Fruit fly (Drosophila melanogaster) whole organism, embryonic: ENCODE measurements around the gene Fibp.
A peak's percentile ranks its signal among the peaks of the same experiment; 100 is the strongest.

Experiments used
- CG10209 ChIP-seq: fragments of 200-800 bp; sonication (Bioruptor generic); optimal IDR thresholded peaks from 3 replicates; lab custom pipeline; 2017; ENCODE audit warnings: missing biosample characterization, mild to moderate bottlenecking, missing genetic modification characterization, missing genetic modification reagents
- CG12391 ChIP-seq: fragments of 200-800 bp; sonication (Bioruptor generic); optimal IDR thresholded peaks from 3 replicates; lab custom pipeline; 2018; ENCODE audit warnings: missing biosample characterization, mild to moderate bottlenecking, missing genetic modification characterization, moderate library complexity
- CG12769 ChIP-seq: fragments of 200-800 bp; sonication (Bioruptor generic); optimal IDR thresholded peaks from 2 replicates; lab custom pipeline; 2019; ENCODE audit warnings: missing biosample characterization, mild to moderate bottlenecking, missing genetic modification characterization, moderate library complexity
- CG13123 ChIP-seq: fragments of 200-800 bp; sonication (Bioruptor generic); optimal IDR thresholded peaks from 2 replicates; lab custom pipeline; 2016; ENCODE audit warnings: missing biosample characterization, missing genetic modification characterization
- CG14050 ChIP-seq: fragments of 200-800 bp; sonication (Bioruptor generic); IDR thresholded peaks from 3 replicates; pipeline ENCODE4 v1.3.6; 2022; ENCODE audit warnings: missing biosample characterization, missing genetic modification characterization
- CG15073 ChIP-seq: fragments of 200-800 bp; sonication (Bioruptor generic); optimal IDR thresholded peaks from 2 replicates; lab custom pipeline; 2016; ENCODE audit warnings: missing biosample characterization, missing genetic modification characterization
- CG1529 ChIP-seq: fragments of 200-800 bp; sonication (Bioruptor generic); optimal IDR thresholded peaks from 3 replicates; lab custom pipeline; 2018; ENCODE audit warnings: missing biosample characterization, missing genetic modification characterization
- CG15479 ChIP-seq: fragments of 200-800 bp; sonication (Bioruptor generic); optimal IDR thresholded peaks from 3 replicates; lab custom pipeline; 2019; ENCODE audit warnings: missing biosample characterization, mild to moderate bottlenecking, missing genetic modification characterization, moderate library complexity
- CG17829 ChIP-seq: fragments of 200-800 bp; optimal IDR thresholded peaks from 2 replicates; lab custom pipeline; 2019; ENCODE audit warnings: missing biosample characterization, mild to moderate bottlenecking, missing genetic modification characterization, moderate library complexity
- CG2120 ChIP-seq: fragments of 200-800 bp; sonication (Bioruptor generic); optimal IDR thresholded peaks from 3 replicates; lab custom pipeline; 2016; ENCODE audit warnings: missing biosample characterization, missing genetic modification characterization
- CG4282 ChIP-seq: fragments of 200-800 bp; sonication (Bioruptor generic); optimal IDR thresholded peaks from 2 replicates; lab custom pipeline; 2016; ENCODE audit warnings: missing biosample characterization, missing genetic modification characterization
- CG7556 ChIP-seq: fragments of 200-800 bp; sonication (Bioruptor generic); optimal IDR thresholded peaks from 2 replicates; lab custom pipeline; 2017; ENCODE audit warnings: missing biosample characterization, mild to moderate bottlenecking, missing genetic modification characterization
- CG9437 ChIP-seq: fragments of 200-800 bp; sonication (Bioruptor generic); optimal IDR thresholded peaks from 2 replicates; lab custom pipeline; 2018; ENCODE audit warnings: missing biosample characterization, mild to moderate bottlenecking, missing genetic modification characterization
- CG9817 ChIP-seq: fragments of 200-800 bp; sonication (Bioruptor generic); optimal IDR thresholded peaks from 2 replicates; lab custom pipeline; 2018; ENCODE audit warnings: missing biosample characterization, mild to moderate bottlenecking, missing genetic modification characterization, moderate library complexity
- CG9932 ChIP-seq: fragments of 200-800 bp; sonication (Bioruptor generic); IDR thresholded peaks from 2 replicates; pipeline ENCODE4 v1.3.6; 2022; ENCODE audit warnings: missing biosample characterization, missing genetic modification characterization
- CoRest ChIP-seq: fragments of 200-800 bp; sonication (Bioruptor generic); optimal IDR thresholded peaks from 3 replicates; lab custom pipeline; 2018; ENCODE audit warnings: missing biosample characterization, mild to moderate bottlenecking, missing genetic modification characterization, moderate library complexity
- D ChIP-seq, 2 experiments: fragments of 200-800 bp in 1 of 2; fragments of >200 bp in 1 of 2; sonication (Bioruptor generic) in 1 of 2; optimal IDR thresholded peaks; 2 replicates in 1 of 2; 3 replicates in 1 of 2; lab custom pipeline; 2017; ENCODE audit warnings: mild to moderate bottlenecking in 1 of 2, missing biosample characterization in 1 of 2, missing genetic modification characterization in 1 of 2, missing genetic modification reagents in 1 of 2
- Dek ChIP-seq: fragments of 200-800 bp; sonication (Bioruptor generic); optimal IDR thresholded peaks from 3 replicates; lab custom pipeline; 2019; ENCODE audit warnings: missing biosample characterization, mild to moderate bottlenecking, missing genetic modification characterization, moderate library complexity
- Dfd ChIP-seq, 2 experiments: fragments of >200 bp; optimal IDR thresholded peaks; 2 replicates each; lab custom pipeline; 2017; ENCODE audit warnings: missing biosample characterization in 2 of 2, missing genetic modification characterization in 2 of 2
- Dll ChIP-seq: fragments of 200-800 bp; sonication (Bioruptor generic); IDR thresholded peaks from 4 replicates; pipeline ENCODE4 v1.3.6; 2022; ENCODE audit warnings: missing biosample characterization, missing genetic modification characterization; ENCODE audit not compliant: partially characterized antibody
- Eip74EF ChIP-seq, 2 experiments: fragments of 200-800 bp in 1 of 2; fragments of >200 bp in 1 of 2; sonication (Bioruptor generic) in 1 of 2; optimal IDR thresholded peaks; 2 replicates each; lab custom pipeline; 2017 to 2019; ENCODE audit warnings: missing biosample characterization in 2 of 2, missing genetic modification characterization in 2 of 2, mild to moderate bottlenecking in 1 of 2, moderate library complexity in 1 of 2
- GATAe ChIP-seq: fragments of 200-800 bp; sonication (Bioruptor generic); conservative IDR thresholded peaks from 2 replicates; pipeline ENCODE4 v1.3.6; 2022; ENCODE audit warnings: missing biosample characterization, missing genetic modification characterization
- HHEX ChIP-seq: fragments of 200-800 bp; sonication (Bioruptor generic); optimal IDR thresholded peaks from 3 replicates; lab custom pipeline; 2017; ENCODE audit warnings: missing biosample characterization, mild to moderate bottlenecking, missing genetic modification characterization, missing genetic modification reagents
- Hey ChIP-seq: fragments of 200-800 bp; sonication (Bioruptor generic); optimal IDR thresholded peaks from 3 replicates; lab custom pipeline; 2018; ENCODE audit warnings: missing biosample characterization, mild to moderate bottlenecking, missing genetic modification characterization
- Jarid2 ChIP-seq: fragments of 200-800 bp; sonication (Bioruptor generic); optimal IDR thresholded peaks from 3 replicates; lab custom pipeline; 2017; ENCODE audit warnings: mild to moderate bottlenecking, missing biosample characterization, missing genetic modification reagents, missing genetic modification characterization
- MESR4 ChIP-seq: fragments of 200-800 bp; sonication (Bioruptor generic); optimal IDR thresholded peaks from 2 replicates; lab custom pipeline; 2018; ENCODE audit warnings: missing biosample characterization, mild to moderate bottlenecking, missing genetic modification characterization, moderate library complexity
- Myb ChIP-seq: fragments of 200-800 bp; sonication (Bioruptor generic); optimal IDR thresholded peaks from 2 replicates; lab custom pipeline; 2016; ENCODE audit warnings: missing biosample characterization, missing genetic modification characterization
- NfI ChIP-seq: fragments of 200-800 bp; sonication (Bioruptor generic); optimal IDR thresholded peaks from 3 replicates; lab custom pipeline; 2018; ENCODE audit warnings: missing biosample characterization, mild to moderate bottlenecking, missing genetic modification characterization, moderate library complexity
- Sry-δ ChIP-seq: fragments of 200-800 bp; sonication (Bioruptor generic); optimal IDR thresholded peaks from 2 replicates; lab custom pipeline; 2016; ENCODE audit warnings: missing biosample characterization, missing genetic modification characterization
- TFAM ChIP-seq: fragments of 200-800 bp; sonication (Bioruptor generic); optimal IDR thresholded peaks from 2 replicates; lab custom pipeline; 2017; ENCODE audit warnings: missing biosample characterization, missing genetic modification characterization, inconsistent platforms
- YL-1 ChIP-seq: fragments of 200-800 bp; sonication (Bioruptor generic); optimal IDR thresholded peaks from 3 replicates; lab custom pipeline; 2017; ENCODE audit warnings: missing biosample characterization, mild to moderate bottlenecking, missing genetic modification characterization
- aop ChIP-seq: fragments of 200-800 bp; sonication (Bioruptor generic); IDR thresholded peaks from 2 replicates; pipeline ENCODE4 v1.3.6; 2022; ENCODE audit warnings: missing biosample characterization, missing genetic modification characterization
- cad ChIP-seq: fragments of >200 bp; optimal IDR thresholded peaks from 2 replicates; lab custom pipeline; 2017; ENCODE audit warnings: missing biosample characterization, missing genetic modification characterization
- cg ChIP-seq: fragments of 200-800 bp; sonication (Bioruptor generic); optimal IDR thresholded peaks from 3 replicates; lab custom pipeline; 2019; ENCODE audit warnings: missing biosample characterization, mild to moderate bottlenecking, missing genetic modification characterization, moderate library complexity
- corto ChIP-seq: fragments of 200-800 bp; sonication (Bioruptor generic); optimal IDR thresholded peaks from 2 replicates; lab custom pipeline; 2016; ENCODE audit warnings: missing biosample characterization, mild to moderate bottlenecking, missing genetic modification characterization, moderate library complexity
- disco-r ChIP-seq: fragments of 200-800 bp; sonication (Bioruptor generic); optimal IDR thresholded peaks from 2 replicates; lab custom pipeline; 2016; ENCODE audit warnings: missing biosample characterization, missing genetic modification characterization
- ftz-f1 ChIP-seq: fragments of 200-800 bp; sonication (Bioruptor generic); optimal IDR thresholded peaks from 2 replicates; lab custom pipeline; 2016; ENCODE audit warnings: missing biosample characterization, missing genetic modification characterization
- gem ChIP-seq: fragments of 200-800 bp; sonication (Bioruptor generic); optimal IDR thresholded peaks from 2 replicates; lab custom pipeline; 2019; ENCODE audit warnings: missing biosample characterization, mild to moderate bottlenecking, missing genetic modification characterization, moderate library complexity
- inv ChIP-seq: fragments of 200-800 bp; sonication (Bioruptor generic); IDR thresholded peaks from 2 replicates; pipeline ENCODE4 v1.3.6; 2022; ENCODE audit warnings: missing biosample characterization, missing genetic modification characterization; ENCODE audit not compliant: partially characterized antibody
- kni ChIP-seq: fragments of 200-800 bp; sonication (Bioruptor generic); optimal IDR thresholded peaks from 3 replicates; lab custom pipeline; 2017; ENCODE audit warnings: mild to moderate bottlenecking, missing biosample characterization, missing genetic modification reagents, missing genetic modification characterization
- pan ChIP-seq, 4 experiments: fragments of >200 bp in 3 of 4; fragments of 200-800 bp in 1 of 4; sonication (Bioruptor generic) in 1 of 4; optimal IDR thresholded peaks in 3 of 4; IDR thresholded peaks in 1 of 4; 2 replicates each; pipeline versions ENCODE4 v1.3.6 to Lab custom; 2017 to 2022; ENCODE audit warnings: missing biosample characterization in 2 of 4, missing genetic modification characterization in 2 of 4, mixed read lengths in 1 of 4
- prd ChIP-seq, 3 experiments: fragments of >200 bp in 2 of 3; fragments of 200-800 bp in 1 of 3; sonication (Bioruptor generic) in 1 of 3; optimal IDR thresholded peaks in 2 of 3; IDR thresholded peaks in 1 of 3; 2 replicates in 2 of 3; 3 replicates in 1 of 3; pipeline versions ENCODE4 v1.3.6 to Lab custom; 2017 to 2022; ENCODE audit warnings: missing biosample characterization in 1 of 3, missing genetic modification characterization in 1 of 3
- sim ChIP-seq: fragments of 200-800 bp; sonication (Bioruptor generic); IDR thresholded peaks from 2 replicates; pipeline ENCODE4 v1.3.6; 2022; ENCODE audit warnings: missing biosample characterization, missing genetic modification characterization
- sima ChIP-seq: fragments of 200-800 bp; sonication (Bioruptor generic); optimal IDR thresholded peaks from 2 replicates; lab custom pipeline; 2016; ENCODE audit warnings: missing biosample characterization, missing genetic modification characterization
- sna ChIP-seq: fragments of 200-800 bp; sonication (Bioruptor generic); IDR thresholded peaks from 2 replicates; pipeline ENCODE4 v1.3.6; 2022; ENCODE audit warnings: missing biosample characterization, missing genetic modification characterization; ENCODE audit not compliant: partially characterized antibody
- tna ChIP-seq: fragments of 200-800 bp; sonication (Bioruptor generic); IDR thresholded peaks from 2 replicates; pipeline ENCODE4 v1.3.6; 2022; ENCODE audit warnings: missing biosample characterization, missing genetic modification characterization; ENCODE audit not compliant: partially characterized antibody

Fibp gene

dm6 chr3L:19794203-19794802 lies 23.5 kb downstream of the Fibp start (continued):
- TF ChIP-seq disco-r (GFP tag; lab: Kevin White, UChicago), result peak; percentile 58
- peak; percentile 88 for TF ChIP-seq CG10209 (GFP tag; lab: Kevin White, UChicago)
- TF ChIP-seq cad, result no peak
- no peak for TF ChIP-seq Dfd (GFP tag; optimal IDR thresholded peaks at IDR 0.05; lab: Kevin White, UChicago)
- peak in 1 of 2 experiments; percentile 90 for TF ChIP-seq Eip74EF (GFP tag; optimal IDR thresholded peaks at IDR 0.05; lab: Kevin White, UChicago)
- peak; percentile 16 for TF ChIP-seq Sry-δ (GFP tag; lab: Kevin White, UChicago)
- TF ChIP-seq CG14050, result peak; percentile 35; the same call in 2 of the 3 replicates
- TF ChIP-seq HHEX (GFP tag; lab: Kevin White, UChicago), result peak; percentile 86
- peak; percentile 87 for TF ChIP-seq cg (GFP tag; lab: Kevin White, UChicago)
- TF ChIP-seq CG2120, result peak; percentile 90
- TF ChIP-seq sim, result peak; percentile 56; the same call in 1 of the 2 replicates
- TF ChIP-seq CG13123, result peak; percentile 30
- TF ChIP-seq Dek (tag; lab: Kevin White, UChicago), result peak; percentile 77
- no peak for TF ChIP-seq D (optimal IDR thresholded peaks at IDR 0.05; lab: Kevin White, UChicago)
- TF ChIP-seq D (GFP tag; optimal IDR thresholded peaks at IDR 0.05; lab: Kevin White, UChicago), result peak; percentile 76
- no peak; the same call in 1 of the 2 replicates for TF ChIP-seq GATAe
- peak; percentile 95 for TF ChIP-seq CG7556 (GFP tag; lab: Kevin White, UChicago)
- TF ChIP-seq Jarid2 (GFP tag; lab: Kevin White, UChicago), result peak; percentile 61
- TF ChIP-seq corto, result peak; percentile 77
- peak; percentile 18; the same call in 1 of the 2 replicates for TF ChIP-seq tna (GFP tag; lab: Robert Waterston, UW)
- no peak for TF ChIP-seq MESR4 (GFP tag; lab: Kevin White, UChicago)
- peak; percentile 70 for TF ChIP-seq Hey (tag; lab: Kevin White, UChicago)
- TF ChIP-seq NfI, result peak; percentile 87
- peak; percentile 73 for TF ChIP-seq CG1529 (GFP tag; lab: Kevin White, UChicago)
- peak; percentile 91 for TF ChIP-seq gem (tag; lab: Kevin White, UChicago)
- peak; percentile 5 for TF ChIP-seq kni (GFP tag; lab: Kevin White, UChicago)
- no peak for TF ChIP-seq pan (optimal IDR thresholded peaks at IDR 0.05; lab: Kevin White, UChicago)
- TF ChIP-seq pan (GFP tag; optimal IDR thresholded peaks at IDR 0.05 in 1 of 2, IDR thresholded peaks at IDR 0.05 in 1 of 2), result peak in 1 of 2 experiments; percentile 65
- peak; percentile 33; the same call in 1 of the 2 replicates for TF ChIP-seq sna (GFP tag; lab: Robert Waterston, UW)
- no peak for TF ChIP-seq CG15479 (GFP tag; lab: Kevin White, UChicago)
- no peak for TF ChIP-seq sima (GFP tag; lab: Kevin White, UChicago)
- peak; percentile 85 for TF ChIP-seq CG17829 (tag; lab: Kevin White, UChicago)
- peak; percentile 68 for TF ChIP-seq YL-1 (GFP tag; lab: Kevin White, UChicago)
- peak; percentile 89 for TF ChIP-seq CG9437 (GFP tag; lab: Kevin White, UChicago)
- TF ChIP-seq Dll (GFP tag; lab: Robert Waterston, UW), result peak; percentile 33; the same call in 1 of the 4 replicates
- peak; percentile 41 for TF ChIP-seq Myb
- TF ChIP-seq CG12769 (tag; lab: Kevin White, UChicago), result no peak
- peak; percentile 32 for TF ChIP-seq TFAM
- TF ChIP-seq aop (GFP tag; lab: Robert Waterston, UW), result no peak
- peak; percentile 92 for TF ChIP-seq CoRest (tag; lab: Kevin White, UChicago)
- TF ChIP-seq CG4282 (GFP tag; lab: Kevin White, UChicago), result peak; percentile 68
- no peak for TF ChIP-seq prd (optimal IDR thresholded peaks at IDR 0.05; lab: Kevin White, UChicago)
- TF ChIP-seq prd (GFP tag; IDR thresholded peaks at IDR 0.05; lab: Robert Waterston, UW), result peak; percentile 72; the same call in 2 of the 3 replicates
- peak; percentile 42 for TF ChIP-seq inv (GFP tag; lab: Robert Waterston, UW)
- no peak for TF ChIP-seq ftz-f1 (GFP tag; lab: Kevin White, UChicago)
- TF ChIP-seq CG9817 (tag; lab: Kevin White, UChicago), result peak; percentile 75
- peak; percentile 82 for TF ChIP-seq CG9932 (GFP tag; lab: Robert Waterston, UW)
- TF ChIP-seq CG12391 (tag; lab: Kevin White, UChicago), result peak; percentile 88
- peak; percentile 52 for TF ChIP-seq CG15073 (GFP tag; lab: Kevin White, UChicago)
